Worm (Caenorhabditis elegans): ENCODE measurements around the gene cyp-13A2.

cyp-13A2 gene

DNA sequence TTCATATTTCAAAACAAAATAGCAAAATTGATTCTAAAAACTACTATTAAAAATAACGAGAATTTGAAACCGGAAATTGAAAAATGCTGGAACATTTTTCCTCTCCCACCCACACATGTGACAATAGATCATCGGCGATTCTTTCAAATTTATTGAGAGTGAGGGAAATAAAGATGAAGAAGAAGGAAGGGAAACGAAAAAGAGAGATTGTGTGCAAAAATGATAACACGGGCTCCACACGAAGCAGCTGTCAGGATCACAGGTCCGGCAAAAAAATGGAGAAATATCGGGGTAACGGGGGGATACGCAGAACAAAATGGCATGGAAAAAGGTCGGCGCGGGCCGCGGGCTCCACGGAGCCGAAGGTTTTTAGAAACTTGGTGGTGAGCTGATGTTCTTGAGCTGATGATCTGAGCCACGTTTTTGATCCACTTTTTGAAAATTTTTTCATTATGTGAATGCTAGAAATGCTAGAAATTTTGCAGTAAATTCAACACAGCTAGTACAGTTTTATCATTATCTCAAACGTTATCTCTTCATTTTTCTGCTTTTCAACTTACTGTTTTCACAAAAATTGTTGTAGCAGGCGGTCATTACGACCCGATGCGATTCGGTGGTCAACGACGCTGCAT, 29.7 kb downstream of the cyp-13A2 start, which contains the start of gene shk-1:
shk-1 (plus strand) TSS at position 582 of the 632 bp plus-strand sequence.
- TF ChIP-seq hlh-15 (tag; optimal IDR thresholded peaks at IDR 0.05) (no peak), hlh-8 (tag; optimal IDR thresholded peaks at IDR 0.05) (no peak), nhr-11 (tag; optimal IDR thresholded peaks at IDR 0.05) (peak; percentile 87), ceh-31 (tag; optimal IDR thresholded peaks at IDR 0.05) (no peak), rnt-1 (tag; optimal IDR thresholded peaks at IDR 0.05) (peak; percentile 23), syd-9 (tag; optimal IDR thresholded peaks at IDR 0.05) (no peak), ceh-18 (tag; optimal IDR thresholded peaks at IDR 0.05) (peak; percentile 77), sox-4 (tag; optimal IDR thresholded peaks at IDR 0.05) (no peak), sdc-2 (tag; optimal IDR thresholded peaks at IDR 0.05) (no peak), ceh-24 (tag; optimal IDR thresholded peaks at IDR 0.05) (no peak), unc-3 (GFP tag; conservative IDR thresholded peaks at IDR 0.05) (no peak), unc-3 (tag; optimal IDR thresholded peaks at IDR 0.05) (no peak), C38D4.7 (GFP tag; optimal IDR thresholded peaks at IDR 0.05) (no peak), unc-55 (GFP tag; optimal IDR thresholded peaks at IDR 0.05) (no peak), ttx-3 (tag; optimal IDR thresholded peaks at IDR 0.05) (no peak), elt-4 (tag; optimal IDR thresholded peaks at IDR 0.05) (no peak), lin-11 (tag; optimal IDR thresholded peaks at IDR 0.05) (no peak), ceh-6 (GFP tag; optimal IDR thresholded peaks at IDR 0.05) (no peak), lim-6 (tag; optimal IDR thresholded peaks at IDR 0.05) (no peak), che-1 (tag; optimal IDR thresholded peaks at IDR 0.05) (no peak), tbx-7 (tag; optimal IDR thresholded peaks at IDR 0.05) (no peak), tbx-2 (tag; optimal IDR thresholded peaks at IDR 0.05) (no peak), ceh-9 (tag; optimal IDR thresholded peaks at IDR 0.05) (no peak), ceh-45 (GFP tag; IDR thresholded peaks at IDR 0.05) (no peak), ceh-34 (tag; optimal IDR thresholded peaks at IDR 0.05) (no peak), ceh-14 (tag; optimal IDR thresholded peaks at IDR 0.05) (no peak)

DNA sequence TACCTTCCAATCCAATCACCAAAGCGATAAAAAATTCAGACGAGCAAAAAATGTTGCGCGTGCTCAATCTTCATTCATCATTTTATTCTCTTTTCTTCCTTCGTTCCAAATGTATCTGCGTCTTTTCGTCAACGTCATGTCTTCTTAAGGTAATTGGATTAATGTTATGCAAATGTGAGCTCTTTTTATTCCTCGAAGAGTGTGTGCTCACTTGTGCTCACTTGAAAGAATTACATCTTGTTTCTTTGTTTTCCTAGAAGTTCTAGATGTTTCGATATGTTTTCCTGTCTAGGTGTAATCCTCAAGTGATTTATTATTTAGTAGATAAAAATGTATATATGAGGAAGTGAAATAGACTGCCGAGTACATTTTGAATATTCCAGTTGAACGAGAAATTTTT, 32.0 kb downstream of the cyp-13A2 start:
- no peak for TF ChIP-seq odd-2 (tag; optimal IDR thresholded peaks at IDR 0.05)
- no peak for TF ChIP-seq tbx-2 (tag; optimal IDR thresholded peaks at IDR 0.05)
- no peak for TF ChIP-seq ceh-9 (tag; optimal IDR thresholded peaks at IDR 0.05)
- TF ChIP-seq unc-86 (tag; optimal IDR thresholded peaks at IDR 0.05): no peak
- no peak for TF ChIP-seq ttx-3 (tag; optimal IDR thresholded peaks at IDR 0.05)
- TF ChIP-seq sdc-2 (tag; optimal IDR thresholded peaks at IDR 0.05): no peak
- no peak for TF ChIP-seq ceh-31 (tag; optimal IDR thresholded peaks at IDR 0.05)
- no peak for TF ChIP-seq madf-2 (tag; optimal IDR thresholded peaks at IDR 0.05)
- TF ChIP-seq zip-5 (tag; optimal IDR thresholded peaks at IDR 0.05): no peak
- TF ChIP-seq ceh-45 (GFP tag; IDR thresholded peaks at IDR 0.05): no peak
- TF ChIP-seq eyg-1 (tag; optimal IDR thresholded peaks at IDR 0.05): no peak
- TF ChIP-seq pha-2 (tag; optimal IDR thresholded peaks at IDR 0.05): no peak
- TF ChIP-seq K02D7.2 (tag; optimal IDR thresholded peaks at IDR 0.05): no peak
- no peak for TF ChIP-seq C08G9.2 (tag; optimal IDR thresholded peaks at IDR 0.05)
- no peak for TF ChIP-seq K09A11.1 (tag; optimal IDR thresholded peaks at IDR 0.05; ENCODE audit: insufficient read depth)
- no peak for TF ChIP-seq elt-4 (tag; optimal IDR thresholded peaks at IDR 0.05)

DNA sequence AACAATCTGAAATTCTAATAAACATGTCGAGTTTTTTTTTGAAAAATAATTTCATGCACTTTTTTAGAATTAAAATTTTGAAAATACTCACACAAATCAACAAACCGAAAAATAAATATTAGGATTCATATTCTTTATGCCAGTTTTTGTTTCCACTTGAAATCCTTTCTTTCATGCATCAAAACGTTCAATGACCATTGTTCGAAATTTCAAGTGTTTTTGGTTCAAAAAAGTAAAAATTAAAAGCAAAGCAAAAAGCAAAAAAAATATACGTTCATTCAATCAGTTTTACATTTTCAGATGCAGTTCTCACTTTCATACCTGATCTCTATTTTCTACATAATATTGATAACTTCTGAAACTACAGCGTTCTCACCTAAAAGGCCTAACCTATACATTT, 33.7 kb downstream of the cyp-13A2 start, which contains the start of gene ZK1321.1:
ZK1321.1 (plus strand) TSS at position 301 of the 400 bp plus-strand sequence.
- TF ChIP-seq ceh-31 (tag; optimal IDR thresholded peaks at IDR 0.05): no peak
- TF ChIP-seq madf-2 (tag; optimal IDR thresholded peaks at IDR 0.05): no peak
- TF ChIP-seq unc-42 (tag; optimal IDR thresholded peaks at IDR 0.05): no peak
- TF ChIP-seq ceh-9 (tag; optimal IDR thresholded peaks at IDR 0.05): no peak
- TF ChIP-seq ama-1 (optimal IDR thresholded peaks at IDR 0.05): no peak
- no peak for TF ChIP-seq fax-1 (tag; optimal IDR thresholded peaks at IDR 0.05)
- TF ChIP-seq F13H6.1 (tag; optimal IDR thresholded peaks at IDR 0.05): no peak
- no peak for TF ChIP-seq pax-1 (tag; optimal IDR thresholded peaks at IDR 0.05)
- TF ChIP-seq pqm-1 (tag; optimal IDR thresholded peaks at IDR 0.05): no peak
- TF ChIP-seq hlh-13 (GFP tag; optimal IDR thresholded peaks at IDR 0.05): no peak
- no peak for TF ChIP-seq odd-2 (tag; optimal IDR thresholded peaks at IDR 0.05)

Data from whole organism, late embryonic.